Worm (Caenorhabditis elegans) whole organism, L4 larva: ENCODE measurements around the gene T25E4.2.

ENCODE experiments used
- F37D6.2 ChIP-seq: sonication (generic microtip); optimal IDR thresholded peaks from 2 replicates; lab custom pipeline; 2016; ENCODE audit warnings: mild to moderate bottlenecking, missing genetic modification characterization, missing compliant biosample characterization
- R02D3.7 ChIP-seq: fragments of 150-350 bp; sonication (generic microtip); optimal IDR thresholded peaks from 3 replicates; lab custom pipeline; 2014; ENCODE audit warnings: missing biosample characterization, missing genetic modification characterization
- T20F7.1 ChIP-seq: fragments of 200-800 bp; sonication (Bioruptor generic); optimal IDR thresholded peaks from 2 replicates; lab custom pipeline; 2018; ENCODE audit warnings: mild to moderate bottlenecking, missing genetic modification characterization, missing compliant biosample characterization
- Y75B8A.6 ChIP-seq: fragments of 200-800 bp; sonication (Bioruptor generic); IDR thresholded peaks from 2 replicates; pipeline ENCODE4 v1.3.6; 2022; ENCODE audit warnings: missing genetic modification reagents, missing genetic modification characterization, missing compliant biosample characterization
- ZK546.5 ChIP-seq, 2 experiments: sonication (generic microtip); optimal IDR thresholded peaks; 2 replicates each; lab custom pipeline; 2017; ENCODE audit warnings: missing biosample characterization in 2 of 2, missing genetic modification characterization in 2 of 2
- ceh-20 ChIP-seq: fragments of 200-800 bp; sonication (Bioruptor generic); IDR thresholded peaks from 2 replicates; pipeline ENCODE4 v1.3.6; 2022; ENCODE audit warnings: missing genetic modification reagents, missing genetic modification characterization, missing compliant biosample characterization
- ceh-44 ChIP-seq: fragments of 200-800 bp; sonication (Bioruptor generic); IDR thresholded peaks from 2 replicates; pipeline ENCODE4 v1.3.6; 2022; ENCODE audit warnings: missing genetic modification reagents, missing genetic modification characterization, missing compliant biosample characterization
- ceh-82 ChIP-seq: sonication (generic microtip); optimal IDR thresholded peaks from 2 replicates; lab custom pipeline; 2017; ENCODE audit warnings: missing biosample characterization, missing genetic modification characterization
- ctbp-1 ChIP-seq: fragments of 200-800 bp; sonication (Bioruptor generic); IDR thresholded peaks from 2 replicates; pipeline ENCODE4 v1.3.6; 2022; ENCODE audit warnings: missing genetic modification reagents, missing genetic modification characterization, missing compliant biosample characterization
- daf-12 ChIP-seq: fragments of 150-350 bp; optimal IDR thresholded peaks from 2 replicates; lab custom pipeline; 2014; ENCODE audit warnings: missing biosample characterization, missing genetic modification reagents, missing genetic modification characterization
- daf-16 ChIP-seq, 3 experiments: sonication (generic microtip); optimal IDR thresholded peaks; 2 replicates each; lab custom pipeline; 2016 to 2017; ENCODE audit warnings: missing genetic modification characterization in 3 of 3, missing genetic modification reagents in 3 of 3, mild to moderate bottlenecking in 2 of 3, missing compliant biosample characterization in 2 of 3, missing biosample characterization in 1 of 3, moderate library complexity in 1 of 3
- daf-19 ChIP-seq: fragments of 200-800 bp; sonication (Bioruptor generic); conservative IDR thresholded peaks from 2 replicates; pipeline ENCODE4 v1.3.6; 2022; ENCODE audit warnings: missing genetic modification characterization, missing compliant biosample characterization
- dpl-1 ChIP-seq: fragments of 150-350 bp; optimal IDR thresholded peaks from 2 replicates; lab custom pipeline; 2014; ENCODE audit warnings: missing biosample characterization, missing genetic modification reagents, missing genetic modification characterization
- dve-1 ChIP-seq: sonication (generic microtip); optimal IDR thresholded peaks from 2 replicates; lab custom pipeline; 2017; ENCODE audit warnings: antibody characterized with exemption, mild to moderate bottlenecking, missing genetic modification characterization, missing compliant biosample characterization; ENCODE audit not compliant: insufficient read depth
- egl-27 ChIP-seq: sonication (generic microtip); optimal IDR thresholded peaks from 3 replicates; lab custom pipeline; 2017; ENCODE audit warnings: missing biosample characterization, missing genetic modification reagents, missing genetic modification characterization
- fos-1 ChIP-seq: fragments of 150-350 bp; optimal IDR thresholded peaks from 2 replicates; lab custom pipeline; 2014; ENCODE audit warnings: missing biosample characterization, missing genetic modification characterization
- hlh-11 ChIP-seq: fragments of 200-800 bp; sonication (Bioruptor generic); optimal IDR thresholded peaks from 2 replicates; lab custom pipeline; 2018; ENCODE audit warnings: mild to moderate bottlenecking, missing genetic modification characterization, missing compliant biosample characterization
- hlh-30 ChIP-seq: sonication (generic microtip); optimal IDR thresholded peaks from 2 replicates; lab custom pipeline; 2017; ENCODE audit warnings: antibody characterized with exemption, mild to moderate bottlenecking, missing genetic modification characterization, missing compliant biosample characterization; ENCODE audit not compliant: insufficient read depth
- hmg-1.1 ChIP-seq: fragments of 200-800 bp; sonication (Bioruptor generic); IDR thresholded peaks from 2 replicates; pipeline ENCODE4 v1.3.6; 2022; ENCODE audit warnings: missing genetic modification reagents, missing genetic modification characterization, missing compliant biosample characterization
- jun-1 ChIP-seq: fragments of 150-350 bp; optimal IDR thresholded peaks from 2 replicates; lab custom pipeline; 2014; ENCODE audit warnings: missing biosample characterization, missing genetic modification reagents, missing genetic modification characterization
- lim-7 ChIP-seq: fragments of 200-800 bp; sonication (Bioruptor generic); IDR thresholded peaks from 2 replicates; pipeline ENCODE4 v1.3.6; 2022; ENCODE audit warnings: missing genetic modification characterization, missing compliant biosample characterization
- mdl-1 ChIP-seq, 2 experiments: fragments of 150-350 bp in 1 of 2; sonication (generic microtip) in 1 of 2; optimal IDR thresholded peaks; 2 replicates each; lab custom pipeline; 2014 to 2017; ENCODE audit warnings: missing biosample characterization in 2 of 2, missing genetic modification characterization in 2 of 2
- mep-1 ChIP-seq: fragments of 150-350 bp; sonication (generic microtip); optimal IDR thresholded peaks from 3 replicates; lab custom pipeline; 2014; ENCODE audit warnings: missing biosample characterization, missing genetic modification characterization
- mxl-2 ChIP-seq: fragments of 200-800 bp; sonication (Bioruptor generic); conservative IDR thresholded peaks from 2 replicates; pipeline ENCODE4 v1.3.6; 2022; ENCODE audit warnings: missing genetic modification reagents, missing genetic modification characterization, missing compliant biosample characterization
- mxl-3 ChIP-seq: fragments of 200-800 bp; sonication (Bioruptor generic); optimal IDR thresholded peaks from 2 replicates; lab custom pipeline; 2018; ENCODE audit warnings: mild to moderate bottlenecking, missing genetic modification characterization, missing compliant biosample characterization
- nhr-25 ChIP-seq: sonication (generic microtip); optimal IDR thresholded peaks from 2 replicates; lab custom pipeline; 2017; ENCODE audit warnings: missing genetic modification characterization, mild to moderate bottlenecking, missing compliant biosample characterization, antibody characterized with exemption, moderate library complexity, borderline replicate concordance; ENCODE audit not compliant: insufficient read depth
- nhr-28 ChIP-seq: fragments of 150-350 bp; optimal IDR thresholded peaks from 2 replicates; lab custom pipeline; 2014; ENCODE audit warnings: missing biosample characterization, missing genetic modification characterization
- nhr-77 ChIP-seq: fragments of 150-350 bp; optimal IDR thresholded peaks from 2 replicates; lab custom pipeline; 2014; ENCODE audit warnings: missing biosample characterization, missing genetic modification characterization
- php-3 ChIP-seq: fragments of 200-800 bp; sonication (Bioruptor generic); IDR thresholded peaks from 2 replicates; pipeline ENCODE4 v1.3.6; 2022; ENCODE audit warnings: missing genetic modification reagents, missing genetic modification characterization, missing compliant biosample characterization
- pqm-1 ChIP-seq: sonication (generic microtip); optimal IDR thresholded peaks from 2 replicates; lab custom pipeline; 2017; ENCODE audit warnings: missing biosample characterization, missing genetic modification characterization
- rbr-2 ChIP-seq: sonication (generic microtip); optimal IDR thresholded peaks from 2 replicates; lab custom pipeline; 2016; ENCODE audit warnings: missing genotype, missing genetic modification characterization, missing compliant biosample characterization
- sdz-12 ChIP-seq: fragments of 200-800 bp; sonication (Bioruptor generic); optimal IDR thresholded peaks from 2 replicates; lab custom pipeline; 2018; ENCODE audit warnings: mild to moderate bottlenecking, missing genetic modification characterization, missing compliant biosample characterization
- snpc-1.2 ChIP-seq: fragments of 200-800 bp; sonication (Bioruptor generic); IDR thresholded peaks from 2 replicates; pipeline ENCODE4 v1.3.6; 2022; ENCODE audit warnings: missing genetic modification reagents, missing genetic modification characterization, missing compliant biosample characterization
- snpc-4 ChIP-seq: fragments of 150-350 bp; optimal IDR thresholded peaks from 2 replicates; lab custom pipeline; 2014; ENCODE audit warnings: missing biosample characterization, missing genetic modification characterization
- spr-1 ChIP-seq: sonication (generic microtip); optimal IDR thresholded peaks from 2 replicates; lab custom pipeline; 2016; ENCODE audit warnings: mild to moderate bottlenecking, missing genetic modification characterization, missing compliant biosample characterization
- zag-1 ChIP-seq: fragments of 150-350 bp; optimal IDR thresholded peaks from 2 replicates; lab custom pipeline; 2014; ENCODE audit warnings: missing biosample characterization, missing genetic modification characterization
- zip-2 ChIP-seq: fragments of 150-350 bp; optimal IDR thresholded peaks from 2 replicates; lab custom pipeline; 2014; ENCODE audit warnings: missing biosample characterization, missing genetic modification characterization
- ztf-11 ChIP-seq: fragments of 150-350 bp; optimal IDR thresholded peaks from 2 replicates; lab custom pipeline; 2014; ENCODE audit warnings: missing biosample characterization, missing genetic modification characterization

The T25E4.2 gene

DNA sequence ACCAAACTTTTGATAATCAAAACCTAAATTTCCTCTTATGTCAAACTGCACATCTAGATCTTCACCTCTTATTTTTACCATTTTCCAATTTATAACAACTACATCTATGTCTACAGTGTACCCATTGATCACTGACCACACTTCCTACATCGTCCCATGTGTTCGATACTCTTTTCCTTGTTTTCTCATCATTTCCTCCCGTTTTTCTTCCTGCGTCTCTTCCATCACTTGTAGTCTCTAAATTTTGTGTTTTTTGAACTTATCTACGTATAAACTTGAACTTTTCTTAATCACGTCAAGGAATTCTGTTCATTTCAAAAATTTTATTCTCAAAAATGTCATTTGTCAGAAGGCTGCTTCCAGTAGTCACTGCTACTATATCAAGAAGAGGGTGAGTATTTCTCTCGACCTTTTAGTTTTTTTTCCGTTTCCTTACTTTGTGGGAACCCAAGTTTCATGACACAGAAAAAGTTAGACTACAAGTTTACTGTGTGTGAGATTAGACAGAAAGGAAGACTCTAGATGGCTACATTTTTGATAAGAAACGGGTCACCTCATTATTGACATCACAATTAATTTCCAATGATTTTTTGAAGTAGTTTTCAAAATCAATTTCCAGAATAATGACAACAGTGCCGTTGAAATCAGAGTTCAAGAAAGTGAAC is 10.0 kb downstream of the T25E4.2 start (continued):
- TF ChIP-seq daf-12 (tag; lab: Kevin White, UChicago) (no peak), pqm-1 (no peak), zip-2 (tag; lab: Kevin White, UChicago) (no peak), snpc-4 (tag; lab: Kevin White, UChicago) (no peak), ceh-20 (GFP tag; lab: Robert Waterston, UW) (peak; percentile 49; the same call in 1 of the 2 replicates), hmg-1.1 (GFP tag; lab: Robert Waterston, UW) (peak; percentile 51), ZK546.5 (tag; optimal IDR thresholded peaks at IDR 0.05; lab: Kevin White, UChicago) (no peak), ceh-82 (tag; lab: Kevin White, UChicago) (no peak), nhr-25 (tag; lab: Kevin White, UChicago) (peak; percentile 61), php-3 (GFP tag; lab: Robert Waterston, UW) (no peak), sdz-12 (GFP tag; lab: Kevin White, UChicago) (no peak), F37D6.2 (tag; lab: Kevin White, UChicago) (no peak), Y75B8A.6 (no peak), snpc-1.2 (GFP tag; lab: Robert Waterston, UW) (no peak), mxl-3 (GFP tag; lab: Kevin White, UChicago) (peak; percentile 6), daf-19 (no peak), rbr-2 (tag; lab: Kevin White, UChicago) (no peak)

DNA sequence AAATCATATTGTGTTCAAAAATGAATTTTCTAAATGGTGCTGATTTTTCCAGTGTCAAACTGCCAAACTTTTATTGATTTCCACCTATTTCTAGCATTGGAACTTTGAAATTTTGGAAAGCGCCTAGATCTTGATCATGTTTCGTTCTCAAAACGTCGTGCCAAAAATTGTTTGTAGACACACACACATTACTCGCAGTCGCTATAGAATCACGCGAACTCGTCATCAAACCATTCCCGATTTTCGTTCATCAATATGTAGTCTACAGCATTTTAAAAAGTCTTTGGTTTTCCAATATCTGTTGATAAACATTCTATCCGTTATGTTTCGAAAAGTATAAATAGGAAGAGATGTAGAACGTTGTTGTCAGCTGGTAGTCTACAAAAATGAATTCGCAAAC is 11.9 kb downstream of the T25E4.2 start, which contains the start of the genes C17C3.1 and C17C3.15:
Gene C17C3.1, plus strand, starts transcription at position 301 of the 400 bp plus-strand sequence.
Gene C17C3.15, plus strand, starts transcription at position 383 of the 400 bp plus-strand sequence.
- peak; percentile 76 for TF ChIP-seq nhr-28 (tag; lab: Kevin White, UChicago)
- no peak for TF ChIP-seq T20F7.1

- TF ChIP-seq ctbp-1 (GFP tag; lab: Robert Waterston, UW), result no peak
- TF ChIP-seq egl-27 (tag; lab: Kevin White, UChicago), result no peak
- TF ChIP-seq jun-1, result no peak
- no peak for TF ChIP-seq mdl-1 (tag; optimal IDR thresholded peaks at IDR 0.05; lab: Kevin White, UChicago)
- TF ChIP-seq fos-1, result no peak
- no peak for TF ChIP-seq mxl-2 (GFP tag; lab: Robert Waterston, UW)
- no peak for TF ChIP-seq zag-1 (tag; lab: Kevin White, UChicago)
- no peak for TF ChIP-seq ceh-44 (GFP tag; lab: Robert Waterston, UW)
- TF ChIP-seq hlh-30 (tag; lab: Kevin White, UChicago), result no peak
- TF ChIP-seq lim-7 (GFP tag; lab: Robert Waterston, UW), result no peak
Measured at ce11 chrII:5565082-5565623, 17.1 kb downstream of the T25E4.2 start.

DNA sequence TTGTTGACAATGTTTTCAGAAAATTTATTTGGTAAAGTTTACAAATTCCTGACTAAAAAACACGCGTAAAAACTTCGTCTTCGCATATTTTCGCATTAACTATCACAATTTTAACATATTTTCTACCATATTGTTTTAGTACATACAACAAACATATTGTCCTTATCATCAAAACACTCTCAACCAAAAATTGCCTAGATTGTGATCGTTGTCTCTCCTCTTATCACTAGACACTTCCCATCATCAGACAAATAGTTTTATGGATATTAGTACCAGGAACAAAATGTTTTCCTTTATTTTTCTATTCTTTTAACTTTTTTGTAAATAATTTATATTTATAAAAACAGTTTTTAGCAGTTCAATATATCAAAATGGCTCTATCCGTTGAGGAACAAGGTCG is 20.8 kb downstream of the T25E4.2 start, which contains the start of gene C17C3.3:
Gene C17C3.3, plus strand, starts transcription at position 346 of the 400 bp plus-strand sequence.
- no peak for TF ChIP-seq ztf-11 (tag; lab: Kevin White, UChicago)
- no peak for TF ChIP-seq mxl-2 (GFP tag; lab: Robert Waterston, UW)
- TF ChIP-seq spr-1, result no peak
- TF ChIP-seq dve-1 (tag; lab: Kevin White, UChicago), result peak; percentile 72
- peak; percentile 5 for TF ChIP-seq nhr-77 (tag; lab: Kevin White, UChicago)
- peak; percentile 58 for TF ChIP-seq pqm-1
- no peak for TF ChIP-seq mep-1 (tag; lab: Kevin White, UChicago)
- no peak for TF ChIP-seq R02D3.7 (tag; lab: Kevin White, UChicago)
- TF ChIP-seq daf-16 (GFP tag; optimal IDR thresholded peaks at IDR 0.05; lab: Kevin White, UChicago), result no peak
- TF ChIP-seq daf-16 (tag; optimal IDR thresholded peaks at IDR 0.05; lab: Kevin White, UChicago), result peak; percentile 97
- TF ChIP-seq hlh-11 (tag; lab: Kevin White, UChicago), result peak; percentile 24
- TF ChIP-seq lim-7 (GFP tag; lab: Robert Waterston, UW), result no peak
- TF ChIP-seq dpl-1 (GFP tag; lab: Kevin White, UChicago), result no peak
- TF ChIP-seq nhr-28 (tag; lab: Kevin White, UChicago), result peak; percentile 28
- TF ChIP-seq, all 104 proteins: peak for 6
